Worm (Caenorhabditis elegans) whole organism, dauer: Measurements from ENCODE around the gene str-74.

Source experiments
- unc-62 ChIP-seq: sonication (generic microtip); optimal IDR thresholded peaks from 2 replicates; lab custom pipeline; 2017; ENCODE audit warnings: missing biosample characterization, missing genetic modification reagents, missing genetic modification characterization

Gene str-74

DNA sequence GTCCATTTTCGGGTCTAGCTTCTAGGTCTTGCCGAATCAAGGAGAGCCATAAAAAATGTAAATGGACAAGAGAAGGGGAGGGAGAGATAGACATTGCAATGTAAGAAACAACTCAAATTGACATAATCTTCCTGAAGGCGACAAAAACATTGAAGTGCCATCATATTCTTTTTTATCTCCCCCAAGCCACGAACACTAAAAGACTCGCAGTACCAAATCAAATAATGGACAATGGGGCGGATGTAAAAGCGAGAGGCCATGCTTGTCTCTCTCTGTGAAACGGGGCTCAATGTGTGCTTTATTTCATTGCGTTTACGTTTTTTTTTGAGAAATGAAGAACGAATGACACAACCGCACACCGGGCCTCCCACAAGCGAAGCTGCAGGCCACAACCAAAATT is 15.0 kb downstream of the str-74 start:
- no peak for TF ChIP-seq unc-62

DNA sequence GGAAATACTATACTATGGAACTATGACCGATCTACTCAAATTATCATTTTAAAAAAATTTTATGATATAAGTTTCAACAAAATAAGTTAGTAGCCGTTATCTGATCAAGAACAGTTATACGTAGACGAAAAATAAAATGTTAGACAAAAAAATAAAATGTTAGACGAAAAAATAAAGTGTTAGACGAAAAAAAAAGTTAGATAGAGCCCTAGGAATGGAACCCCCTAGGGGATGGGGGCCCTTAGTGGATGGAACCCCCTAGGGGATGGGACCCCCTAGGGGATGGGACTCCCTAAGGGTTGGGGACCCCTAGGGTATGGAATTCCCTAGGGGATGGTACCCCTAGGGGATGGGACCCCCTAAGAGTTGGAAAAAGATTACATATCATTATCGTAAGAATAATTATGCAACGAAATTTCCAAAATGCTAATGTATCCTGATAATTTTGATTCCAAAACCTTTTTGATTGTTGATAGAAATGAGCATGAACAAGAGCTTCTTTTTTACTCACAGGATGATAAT is 21.6 kb downstream of the str-74 start:
- TF ChIP-seq unc-62, result no peak

DNA sequence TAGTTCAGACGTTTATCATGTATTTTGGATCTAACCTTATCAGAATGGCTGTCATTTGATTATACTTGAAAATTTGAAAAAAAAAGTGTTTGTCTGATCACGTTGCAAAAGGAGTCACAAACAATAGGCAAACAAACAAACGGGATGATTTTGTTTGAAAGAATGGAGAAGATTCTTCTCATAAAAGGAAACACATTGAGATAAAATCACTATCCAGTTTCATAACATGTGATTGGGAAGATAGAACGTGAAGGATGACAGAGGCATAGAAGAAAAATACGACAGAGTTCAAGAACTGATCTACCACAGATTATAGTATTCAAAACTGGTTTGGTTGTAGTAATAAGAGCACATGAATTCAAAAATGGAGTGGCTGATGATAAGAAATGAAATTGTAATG is 22.1 kb downstream of the str-74 start, which contains the start of gene F44A6.5:
TSS of gene F44A6.5 (minus strand) at position 151 of the 400 bp plus-strand sequence.
- TF ChIP-seq unc-62, result no peak

DNA sequence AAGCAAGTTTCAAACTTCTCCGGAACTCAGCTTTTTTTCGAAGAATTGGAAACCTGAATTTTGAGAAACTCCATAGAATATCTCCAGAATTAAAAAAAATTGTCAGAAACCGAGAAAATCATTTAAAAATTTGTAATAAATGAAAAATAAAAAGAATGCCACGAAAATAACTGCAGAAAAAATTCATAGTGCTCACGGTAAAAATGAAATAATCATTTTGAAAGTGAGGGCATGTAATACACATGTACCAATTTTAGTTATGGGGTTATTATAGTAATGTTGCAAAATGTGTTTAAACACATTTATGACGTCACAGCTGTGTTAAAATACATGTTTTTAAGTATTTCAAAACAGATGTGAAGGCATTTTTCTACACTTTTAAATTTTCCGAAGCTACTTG is 24.0 kb downstream of the str-74 start:
- no peak for TF ChIP-seq unc-62

DNA sequence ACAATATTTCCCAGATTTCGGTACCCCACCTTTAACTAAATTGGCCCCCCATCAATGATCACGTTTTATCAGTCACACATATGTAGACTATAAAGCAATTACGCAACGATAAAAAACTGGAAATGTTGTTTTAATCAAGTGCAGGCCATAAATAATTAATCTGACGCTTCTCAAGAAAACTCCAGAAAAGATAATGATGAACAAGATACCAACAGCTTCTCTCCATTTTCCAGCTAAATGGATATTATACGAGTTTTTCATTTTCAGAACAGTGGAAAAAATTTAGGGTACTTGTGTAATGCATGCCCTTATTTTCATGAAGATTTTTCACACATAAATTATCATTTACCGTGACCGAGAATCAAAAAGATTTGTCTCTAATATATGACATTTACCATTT is 24.5 kb downstream of the str-74 start:
- no peak for TF ChIP-seq unc-62

DNA sequence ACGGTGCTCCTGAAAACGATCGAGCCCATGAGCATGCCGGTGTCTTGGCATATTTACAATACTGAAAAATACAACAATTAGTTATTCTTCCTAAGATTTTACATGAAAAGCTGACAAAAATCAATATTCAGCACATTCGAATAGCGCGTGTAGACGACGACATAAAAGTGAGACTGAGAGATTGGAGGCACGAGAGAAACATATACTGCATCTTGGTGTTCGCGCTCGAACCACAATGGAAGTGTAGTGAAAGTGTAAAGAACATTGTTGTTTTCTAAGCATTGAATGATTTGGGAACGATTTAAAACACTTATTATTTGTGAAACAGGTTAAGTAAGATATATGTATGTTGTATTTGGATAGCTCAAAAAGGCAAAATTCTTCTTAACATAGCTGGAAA is 25.4 kb downstream of the str-74 start, which contains the start of gene F44A6.4:
TSS of gene F44A6.4 (minus strand) at position 67 of the 400 bp plus-strand sequence.
- no peak for TF ChIP-seq unc-62

DNA sequence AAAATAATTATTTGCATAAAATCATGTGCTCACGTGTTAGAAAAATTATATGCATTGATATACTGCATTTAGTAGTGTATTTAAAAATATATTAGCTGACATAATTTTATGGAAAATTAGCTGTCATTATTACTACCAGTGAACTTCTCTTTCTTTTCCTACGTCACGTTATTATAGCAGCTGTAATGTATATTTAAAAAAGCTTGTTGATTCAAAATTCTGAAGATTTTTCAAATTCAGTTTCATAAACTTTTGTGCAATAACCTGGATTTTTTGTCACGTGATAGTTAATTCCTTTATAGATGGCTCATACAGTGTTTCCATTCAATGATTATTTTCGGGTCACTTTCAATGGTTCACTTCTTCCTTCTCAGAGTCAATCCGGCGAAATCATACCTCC is 28.4 kb downstream of the str-74 start, which contains the start of gene F44A6.3:
TSS of gene F44A6.3 (plus strand) at position 301 of the 400 bp plus-strand sequence.
- TF ChIP-seq unc-62, result no peak

DNA sequence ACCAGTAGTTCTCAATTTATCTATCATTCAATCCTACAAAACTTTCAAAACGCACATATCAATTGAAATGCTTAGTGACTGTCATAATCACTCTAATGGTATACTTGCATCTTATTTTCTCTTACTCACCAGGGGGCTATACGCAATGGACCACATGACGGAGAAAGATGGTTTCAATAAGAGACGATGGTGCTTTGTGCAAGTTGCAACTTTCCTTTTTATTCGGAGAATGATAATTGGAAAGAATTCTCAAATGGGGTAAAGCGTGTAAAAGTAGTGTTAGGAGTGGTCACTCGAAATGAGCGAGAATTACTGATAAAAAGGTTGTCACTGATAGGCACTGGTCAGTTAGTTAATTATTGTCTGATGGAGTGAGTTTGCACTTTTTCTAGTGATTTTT is 32.4 kb downstream of the str-74 start:
- TF ChIP-seq unc-62, result no peak

DNA sequence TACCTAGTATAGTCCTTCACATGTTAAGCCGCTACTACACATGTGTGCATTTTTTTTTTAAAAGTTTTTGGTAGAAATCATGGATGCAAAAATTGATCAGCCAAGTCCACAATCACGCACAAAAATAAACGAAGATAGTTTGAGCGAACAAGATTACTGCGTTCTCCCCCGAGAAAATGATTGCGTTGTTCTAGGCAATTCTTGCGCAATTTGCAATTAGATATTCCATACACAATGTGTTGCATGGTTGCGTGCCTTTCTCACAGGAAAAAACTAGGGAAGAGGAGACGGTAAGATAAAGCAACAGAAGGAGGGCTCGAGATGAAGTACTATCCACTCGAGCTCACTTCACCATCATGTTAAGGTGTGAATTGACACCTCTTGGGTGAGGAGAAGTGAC is 34.8 kb downstream of the str-74 start:
- no peak for TF ChIP-seq unc-62

DNA sequence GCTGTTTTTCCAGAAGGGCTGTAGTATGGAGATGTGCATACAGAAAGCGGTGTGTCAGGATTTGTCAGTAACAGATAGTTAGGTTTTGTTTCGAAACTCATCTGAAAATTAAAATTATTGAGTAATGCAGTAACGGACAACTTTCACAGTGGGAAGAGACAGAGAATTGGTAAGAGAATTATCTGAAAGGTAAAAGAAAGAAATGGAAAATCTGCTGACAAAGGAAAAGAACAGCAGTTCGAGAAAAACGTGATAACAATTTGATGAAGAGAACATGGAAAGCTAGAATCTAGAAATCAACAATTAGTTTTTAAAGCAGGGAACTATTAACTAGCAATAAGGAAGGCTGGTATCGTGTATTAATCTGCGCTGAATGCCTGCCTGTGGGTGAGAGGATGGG is 35.5 kb downstream of the str-74 start, which contains the start of gene sex-1:
TSS of gene sex-1 (minus strand) at position 101 of the 400 bp plus-strand sequence.
- TF ChIP-seq unc-62, result no peak

DNA sequence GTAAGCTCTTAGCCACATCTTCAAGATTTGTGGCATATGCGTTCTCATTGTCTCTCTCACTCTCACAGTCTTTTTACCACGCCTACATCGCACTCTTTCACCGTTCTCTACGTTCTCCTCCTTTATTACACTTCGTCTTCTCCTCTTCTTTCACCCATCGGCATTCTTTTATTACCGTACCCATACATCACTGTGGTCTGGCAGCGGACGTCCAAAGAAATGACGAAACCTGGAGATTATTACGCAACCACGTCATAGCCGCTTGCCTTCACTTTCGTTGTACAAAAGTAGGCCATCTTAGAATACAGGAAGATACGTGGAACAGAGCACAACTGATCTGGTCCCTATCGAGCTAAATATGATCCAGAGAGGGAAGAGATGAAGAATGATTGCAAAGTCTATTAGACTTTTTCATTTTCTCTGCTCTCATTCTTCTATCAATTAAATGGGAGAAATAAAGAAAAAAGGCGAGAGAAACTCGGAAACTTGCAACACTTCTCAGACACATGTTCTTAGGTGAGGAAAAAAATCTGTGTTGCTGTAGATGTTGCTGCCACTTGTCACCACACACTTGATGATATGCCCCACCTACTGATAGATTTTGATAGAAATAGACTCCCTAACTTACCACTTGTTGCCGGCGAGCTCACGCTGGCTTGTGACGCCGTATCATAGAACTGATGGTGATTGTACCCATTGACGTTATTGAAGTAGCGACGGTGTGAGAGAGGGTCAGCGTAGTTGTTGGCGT is 36.4 kb downstream of the str-74 start:
- no peak for TF ChIP-seq unc-62

DNA sequence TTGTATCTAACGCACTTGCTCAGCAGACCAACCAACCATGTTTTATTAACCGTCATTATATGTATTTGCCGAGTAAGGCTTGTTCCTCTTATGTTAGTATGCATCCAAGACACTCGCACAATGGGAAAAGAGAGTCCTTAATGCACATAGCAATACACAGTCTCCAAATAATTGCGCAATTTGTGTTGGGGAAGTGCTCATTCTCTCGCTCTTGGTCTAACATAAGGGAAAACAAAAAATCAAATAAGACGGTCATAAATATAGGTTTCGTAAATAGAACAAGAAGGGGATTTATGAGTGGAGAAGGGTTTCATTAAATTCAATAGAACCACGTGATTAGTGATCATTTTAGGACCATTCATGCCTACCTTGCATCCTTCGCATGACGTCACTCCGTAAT is 37.3 kb downstream of the str-74 start:
- no peak for TF ChIP-seq unc-62

DNA sequence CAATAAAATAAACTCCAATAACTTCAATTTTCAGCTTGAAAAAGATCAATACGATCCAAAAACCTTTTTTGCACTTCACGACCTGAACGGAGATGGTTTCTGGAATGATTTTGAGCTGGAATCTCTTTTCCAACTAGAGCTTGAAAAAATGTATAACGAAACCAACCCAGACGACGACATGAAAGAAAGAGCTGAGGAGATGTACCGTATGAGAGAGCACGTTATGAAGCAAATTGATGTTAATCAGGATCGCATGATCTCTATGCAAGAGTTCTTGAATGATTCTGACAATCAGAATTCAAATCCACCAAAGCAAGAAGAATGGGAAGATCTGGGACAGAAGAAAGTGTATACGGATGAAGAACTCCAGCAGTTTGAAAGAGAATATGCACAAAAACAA is 41.6 kb downstream of the str-74 start:
- no peak for TF ChIP-seq unc-62

DNA sequence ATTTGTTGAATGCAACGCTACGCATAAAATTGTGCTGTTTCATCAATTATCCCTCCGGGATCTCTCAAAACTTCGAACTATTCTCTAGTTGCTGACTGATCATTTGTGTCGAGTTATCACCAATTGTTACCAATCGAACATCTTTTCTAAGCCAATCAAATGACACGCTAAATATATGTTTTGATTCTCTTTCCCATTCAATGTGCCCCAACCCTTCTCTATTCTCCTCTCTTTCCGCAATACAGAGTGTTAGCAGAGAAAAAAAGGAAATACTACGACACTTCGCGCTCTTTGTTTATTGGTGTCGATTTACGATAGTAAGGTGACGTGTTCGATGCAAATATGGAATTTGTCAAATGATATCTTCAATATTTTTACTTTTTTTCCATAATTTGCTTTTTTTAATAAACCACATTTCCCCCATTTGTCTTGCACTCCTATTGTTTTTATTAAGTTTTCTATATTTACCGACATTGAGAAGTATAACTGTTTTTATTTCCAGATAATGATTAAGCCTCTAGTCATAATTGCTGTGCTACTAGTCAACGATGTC is 43.6 kb downstream of the str-74 start, which contains the start of gene nucb-1:
TSS of gene nucb-1 (plus strand) at position 503 of the 553 bp plus-strand sequence.
- TF ChIP-seq unc-62, result no peak

DNA sequence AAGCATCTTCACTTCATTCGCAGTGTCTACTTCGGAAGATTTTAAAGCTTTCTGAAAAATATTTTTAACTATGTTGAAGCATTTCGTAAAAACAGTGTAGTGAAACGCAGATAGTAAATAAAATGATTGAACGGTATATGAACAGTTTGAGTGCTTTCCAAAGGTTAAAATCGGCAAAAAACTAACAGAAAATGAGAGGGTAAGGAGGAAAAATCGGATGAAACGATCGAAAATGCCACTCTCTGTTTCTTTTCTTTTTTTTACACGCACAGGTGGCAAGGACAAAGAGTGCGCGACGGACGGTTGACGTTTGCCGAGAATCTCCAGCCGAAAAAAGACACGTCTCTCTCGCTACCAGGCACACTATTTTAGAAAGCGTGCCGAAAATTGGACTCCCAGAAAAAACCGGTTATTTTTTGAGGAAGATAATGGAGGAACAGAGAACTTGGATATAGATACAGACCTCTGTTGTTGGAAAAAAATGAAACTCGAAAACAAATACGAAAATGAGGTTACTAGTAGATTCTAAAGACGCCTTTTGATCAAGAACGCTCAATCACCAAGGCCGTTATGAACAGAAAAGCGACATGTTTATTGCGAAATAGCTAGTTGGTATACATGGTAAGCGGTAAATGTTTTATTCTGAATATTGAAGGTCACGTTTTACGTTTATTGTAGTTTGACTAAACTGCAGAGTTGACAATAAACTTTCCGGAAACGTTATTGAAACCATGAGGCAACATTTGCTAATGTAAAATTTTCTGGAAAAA is 46.3 kb downstream of the str-74 start, which contains the start of gene myrf-2:
TSS of gene myrf-2 (minus strand) at position 51 of the 770 bp plus-strand sequence.
- no peak for TF ChIP-seq unc-62

DNA sequence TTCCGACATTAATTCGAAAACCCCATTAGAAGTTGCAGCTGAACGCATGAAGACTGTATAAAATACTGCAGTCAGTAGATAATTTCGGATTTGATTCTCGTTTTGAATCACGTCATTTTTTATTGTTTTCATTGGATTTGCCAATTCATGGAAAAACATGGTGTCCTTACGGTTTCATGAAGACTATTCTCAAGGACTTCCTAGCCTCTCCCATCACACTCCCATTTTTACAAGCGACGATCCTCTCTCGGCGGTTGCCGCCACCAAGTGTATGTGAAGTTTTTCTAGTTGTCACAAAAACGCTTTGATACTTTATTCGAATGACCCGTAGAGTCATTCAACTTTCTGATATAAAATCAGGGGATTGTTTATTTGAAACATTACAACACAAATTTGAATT is 51.0 kb downstream of the str-74 start:
- TF ChIP-seq unc-62, result no peak
